Worm (Caenorhabditis elegans) whole organism, late embryonic: ENCODE results near the gene pitr-3.

Experiments
- ceh-9 ChIP-seq: sonication (generic microtip); optimal IDR thresholded peaks from 2 replicates; lab custom pipeline; 2016; ENCODE audit warnings: mild to moderate bottlenecking, missing genetic modification characterization, inconsistent platforms, missing compliant biosample characterization
- fkh-10 ChIP-seq: fragments of 150-350 bp; optimal IDR thresholded peaks from 2 replicates; lab custom pipeline; 2014; ENCODE audit warnings: missing biosample characterization, missing genetic modification reagents, missing genetic modification characterization
- fkh-6 ChIP-seq: sonication (generic microtip); optimal IDR thresholded peaks from 2 replicates; lab custom pipeline; 2016; ENCODE audit warnings: missing genetic modification characterization, missing compliant biosample characterization
- hlh-6 ChIP-seq: sonication (generic microtip); optimal IDR thresholded peaks from 2 replicates; lab custom pipeline; 2016; ENCODE audit warnings: missing genotype, missing genetic modification characterization, missing compliant biosample characterization
- mec-3 ChIP-seq: sonication (generic microtip); optimal IDR thresholded peaks from 2 replicates; lab custom pipeline; 2016; ENCODE audit warnings: borderline replicate concordance, missing genetic modification characterization, missing compliant biosample characterization
- nhr-232 ChIP-seq: sonication (generic microtip); optimal IDR thresholded peaks from 2 replicates; lab custom pipeline; 2016; ENCODE audit warnings: missing genetic modification characterization, missing compliant biosample characterization
- pha-2 ChIP-seq: sonication (generic microtip); optimal IDR thresholded peaks from 2 replicates; lab custom pipeline; 2017; ENCODE audit warnings: mild to moderate bottlenecking, missing genetic modification characterization, missing compliant biosample characterization

DNA sequence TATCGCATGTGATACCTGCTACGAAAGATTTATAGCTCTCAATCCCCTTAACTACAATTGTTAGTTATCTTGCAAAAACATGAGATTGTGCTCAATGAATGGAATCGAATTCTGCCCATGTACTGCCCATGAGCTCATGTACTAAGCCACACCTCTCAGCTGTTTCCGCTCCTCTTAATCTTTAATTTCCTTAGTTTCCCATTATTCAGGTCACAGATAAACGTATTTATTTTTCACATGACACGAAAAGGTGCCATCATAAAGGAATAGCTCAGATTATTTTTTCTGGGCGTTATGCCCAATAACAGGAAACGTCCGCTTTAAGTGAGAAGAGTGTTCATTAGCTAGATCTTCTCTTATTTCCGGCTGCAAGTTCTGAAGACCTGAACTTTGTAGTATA is 44.8 kb upstream of the pitr-3 start:
- TF ChIP-seq fkh-6 (tag; lab: Kevin White, UChicago), result no peak
- no peak for TF ChIP-seq fkh-10 (GFP tag; lab: Kevin White, UChicago)
- TF ChIP-seq pha-2 (tag; lab: Kevin White, UChicago), result no peak
- no peak for TF ChIP-seq nhr-232 (tag; lab: Kevin White, UChicago)
- TF ChIP-seq ceh-9 (tag; lab: Kevin White, UChicago), result no peak
- TF ChIP-seq mec-3 (tag; lab: Kevin White, UChicago), result no peak
- TF ChIP-seq hlh-6 (tag; lab: Kevin White, UChicago), result no peak
